Worm (Caenorhabditis elegans) whole organism, early embryonic: ENCODE measurements around the gene clec-55.
A peak's percentile ranks its signal among the peaks of the same experiment; 100 is the strongest.

Experiments used
- ama-1 ChIP-seq: fragments of 150-350 bp; optimal IDR thresholded peaks from 2 replicates; lab custom pipeline; 2014
- ceh-13 ChIP-seq: fragments of 200-800 bp; sonication (Bioruptor generic); optimal IDR thresholded peaks from 2 replicates; lab custom pipeline; 2018; ENCODE audit warnings: mild to moderate bottlenecking, missing genetic modification characterization, missing compliant biosample characterization
- ceh-36 ChIP-seq: sonication (generic microtip); optimal IDR thresholded peaks from 2 replicates; lab custom pipeline; 2016; ENCODE audit warnings: missing genetic modification characterization, inconsistent platforms, missing compliant biosample characterization
- flt-1 ChIP-seq: fragments of 200-800 bp; sonication (Bioruptor generic); IDR thresholded peaks from 2 replicates; pipeline ENCODE4 v1.3.6; 2022; ENCODE audit warnings: missing genetic modification characterization, missing compliant biosample characterization

ce11 chrV:14523788-14524582 is 44.9 kb downstream of the clec-55 start, which contains the start of gene ril-1:
- TF ChIP-seq ceh-13 = peak; percentile 32
- TF ChIP-seq flt-1 (GFP tag; lab: Robert Waterston, UW) = no peak
- TF ChIP-seq ceh-36 (tag; lab: Kevin White, UChicago) = no peak
- no peak for TF ChIP-seq ama-1 (lab: Kevin White, UChicago)
